Worm (Caenorhabditis elegans) whole organism, L4/young adult: ENCODE measurements around the gene srx-31.

Source experiments
- W03F9.2 ChIP-seq: fragments of 150-350 bp; optimal IDR thresholded peaks from 2 replicates; lab custom pipeline; 2014; ENCODE audit warnings: missing biosample characterization, missing genetic modification characterization
- dao-5 ChIP-seq: sonication (generic microtip); optimal IDR thresholded peaks from 2 replicates; lab custom pipeline; 2016; ENCODE audit warnings: missing genotype, missing genetic modification characterization, moderate library complexity, missing compliant biosample characterization
- him-1 ChIP-seq: sonication (generic microtip); optimal IDR thresholded peaks from 2 replicates; lab custom pipeline; 2016; ENCODE audit warnings: missing genotype, missing genetic modification reagents, missing genetic modification characterization, missing compliant biosample characterization

DNA sequence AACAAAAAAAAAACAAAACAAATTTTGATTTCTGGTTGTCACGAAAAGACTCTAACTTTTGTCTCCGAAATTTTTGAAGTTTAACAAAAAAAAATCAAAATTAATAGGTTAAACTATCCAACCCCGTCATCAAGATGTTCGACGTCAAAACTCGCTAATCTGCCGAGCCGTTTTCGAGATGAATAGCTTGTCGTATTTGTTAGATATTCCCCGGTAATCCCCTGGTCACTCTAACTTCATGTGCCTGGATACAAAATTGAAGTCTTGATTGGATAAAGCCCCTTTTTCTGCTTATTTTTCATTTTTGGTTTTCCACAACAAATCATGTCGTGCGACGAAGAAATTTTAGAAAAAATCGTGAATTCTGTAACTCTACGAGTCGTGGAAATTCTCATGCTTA lies 40.4 kb downstream of the srx-31 start, which contains the start of gene srab-16:
- no peak for TF ChIP-seq him-1 (tag; lab: Kevin White, UChicago)
- no peak for TF ChIP-seq W03F9.2 (tag; lab: Kevin White, UChicago)
- no peak for TF ChIP-seq dao-5
